Fruit fly (Drosophila melanogaster) ovary, adult (tissue): Measurements from ENCODE around the gene CG9737.

Experiments used
- CG17801 ChIP-seq: fragments of 200-800 bp; optimal IDR thresholded peaks from 2 replicates; lab custom pipeline; 2019; ENCODE audit warnings: missing biosample characterization, mild to moderate bottlenecking, missing genetic modification characterization, moderate library complexity; ENCODE audit not compliant: partially characterized antibody

CG9737 gene

DNA sequence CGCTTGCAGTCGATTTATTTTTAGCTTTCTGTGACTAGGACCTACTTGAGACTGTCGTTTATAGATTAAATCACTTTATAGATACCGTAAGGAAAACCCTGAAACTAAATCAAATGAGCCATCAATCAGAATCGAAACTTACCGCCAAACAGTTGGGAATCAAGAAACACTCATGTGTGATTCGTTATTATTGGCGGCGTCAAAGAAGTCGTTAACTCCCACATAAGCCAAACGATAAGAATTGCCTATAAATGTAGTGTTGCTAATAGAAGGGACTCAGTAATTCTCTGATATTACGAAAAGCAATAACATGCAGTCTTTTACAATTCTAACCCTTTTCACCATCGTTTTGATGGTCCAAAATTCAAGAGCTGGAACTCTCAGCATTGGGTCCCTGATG lies 9.8 kb upstream of the CG9737 start, which contains the start of gene CG18404:
Gene CG18404 (plus strand): TSS at position 301 of the 400 bp plus-strand sequence.
- no peak for TF ChIP-seq CG17801

DNA sequence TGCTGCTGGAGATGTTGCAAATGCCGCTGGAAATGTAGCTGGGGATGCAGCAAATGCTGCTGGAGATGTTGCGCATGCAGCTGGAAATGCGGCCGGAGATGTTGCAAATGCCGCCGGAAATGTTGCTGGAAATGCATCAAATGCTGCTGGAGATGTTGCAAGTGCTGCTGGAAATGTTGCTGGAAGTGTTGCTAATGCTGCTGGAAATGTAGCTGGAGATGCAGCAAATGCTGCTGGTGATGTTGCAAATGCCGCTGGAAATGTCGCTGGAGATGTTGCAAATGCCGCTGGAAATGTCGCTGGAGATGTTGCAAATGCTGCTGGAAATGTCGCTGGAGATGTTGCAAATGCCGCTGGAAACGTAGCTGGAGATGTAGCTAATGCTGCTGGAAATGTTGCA lies 9.2 kb upstream of the CG9737 start:
- no peak for TF ChIP-seq CG17801

DNA sequence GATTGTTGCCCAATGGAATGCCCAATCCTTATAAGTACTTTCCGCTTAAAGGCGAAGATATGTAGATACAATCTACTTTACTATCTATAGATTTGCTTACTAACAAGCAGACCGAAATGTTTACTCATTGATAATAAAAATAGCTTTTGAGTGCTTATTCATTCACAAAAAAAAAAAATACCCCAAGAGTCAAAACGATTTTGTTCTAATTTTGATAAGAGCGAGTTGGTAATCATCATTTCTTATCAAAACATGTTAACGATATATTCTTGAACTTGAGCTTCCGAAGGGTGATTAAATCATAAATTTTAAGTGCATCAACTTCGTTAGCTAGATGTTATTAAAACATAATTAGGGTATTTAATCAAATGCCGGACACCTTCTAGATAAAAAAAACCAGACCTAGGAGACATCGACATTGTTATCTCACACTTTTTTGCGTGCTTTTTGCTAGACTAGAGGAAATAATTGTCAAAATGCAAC lies 7.4 kb upstream of the CG9737 start, which contains the start of gene CG9682:
Gene CG9682 (plus strand): TSS at position 433 of the 483 bp plus-strand sequence.
- TF ChIP-seq CG17801: no peak

DNA sequence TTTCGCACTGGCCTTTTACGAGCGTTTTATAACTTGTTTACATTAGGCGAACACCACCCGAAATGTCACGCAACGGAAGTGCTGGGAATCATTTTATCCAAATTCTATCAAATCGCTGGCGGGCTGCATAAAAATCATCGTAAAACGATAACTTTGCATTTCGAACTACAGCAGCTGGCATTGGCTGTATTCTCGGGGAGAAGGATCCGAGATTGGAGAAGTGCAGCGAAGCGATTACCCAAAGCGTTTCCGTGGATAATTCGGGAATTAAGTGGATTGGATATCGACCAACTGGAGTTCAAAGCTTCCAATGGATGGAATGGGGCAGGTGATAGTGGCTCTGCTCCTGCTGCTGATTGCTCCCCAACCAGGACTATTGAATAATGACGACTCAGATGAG lies 6.2 kb upstream of the CG9737 start, which contains the start of gene CG34299:
Gene CG34299 (plus strand): TSS at position 301 of the 400 bp plus-strand sequence.
- no peak for TF ChIP-seq CG17801

DNA sequence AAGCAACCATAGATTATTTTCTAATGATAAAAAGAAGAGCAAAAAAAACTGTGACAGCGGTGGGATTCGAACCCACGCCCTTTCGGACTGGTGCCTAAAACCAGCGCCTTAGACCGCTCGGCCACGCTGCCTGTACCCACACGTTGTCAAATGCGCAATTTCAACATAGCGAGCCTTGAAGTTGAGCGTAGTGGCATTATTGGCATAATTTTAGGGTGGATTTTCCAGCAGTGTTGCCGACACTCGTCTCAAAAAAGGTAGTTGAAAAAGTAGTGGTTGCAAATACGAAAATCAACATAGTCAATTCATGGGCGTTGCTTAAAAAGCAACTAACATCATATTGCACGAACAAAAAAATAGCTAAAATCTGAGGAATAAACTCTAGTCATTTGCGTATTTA lies 5.5 kb upstream of the CG9737 start:
- no peak for TF ChIP-seq CG17801

DNA sequence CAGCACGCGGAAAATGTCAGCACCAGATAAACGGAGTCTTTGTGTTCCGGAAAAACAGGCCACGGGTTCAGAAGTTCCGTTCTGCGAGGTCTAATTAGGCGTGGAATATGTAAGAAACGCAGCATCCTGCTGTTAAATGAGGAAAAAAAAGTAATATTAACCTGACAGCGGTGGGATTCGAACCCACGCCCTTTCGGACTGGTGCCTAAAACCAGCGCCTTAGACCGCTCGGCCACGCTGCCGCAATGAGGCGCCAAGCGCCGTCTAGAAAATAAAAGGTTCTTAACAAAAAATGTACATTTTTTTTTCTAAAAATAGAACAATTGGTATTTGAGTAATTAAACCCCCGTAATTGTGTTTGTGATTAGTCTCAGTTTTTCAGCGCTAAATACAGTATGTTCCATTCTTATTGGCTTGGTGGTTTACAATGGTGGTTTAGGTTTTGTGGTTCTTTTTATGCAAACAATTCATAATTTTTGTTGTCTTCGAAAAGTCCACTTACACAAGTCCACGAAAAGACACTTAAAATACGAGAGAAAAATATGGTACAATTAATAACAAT lies 4.8 kb upstream of the CG9737 start:
- peak; percentile 8 for TF ChIP-seq CG17801

DNA sequence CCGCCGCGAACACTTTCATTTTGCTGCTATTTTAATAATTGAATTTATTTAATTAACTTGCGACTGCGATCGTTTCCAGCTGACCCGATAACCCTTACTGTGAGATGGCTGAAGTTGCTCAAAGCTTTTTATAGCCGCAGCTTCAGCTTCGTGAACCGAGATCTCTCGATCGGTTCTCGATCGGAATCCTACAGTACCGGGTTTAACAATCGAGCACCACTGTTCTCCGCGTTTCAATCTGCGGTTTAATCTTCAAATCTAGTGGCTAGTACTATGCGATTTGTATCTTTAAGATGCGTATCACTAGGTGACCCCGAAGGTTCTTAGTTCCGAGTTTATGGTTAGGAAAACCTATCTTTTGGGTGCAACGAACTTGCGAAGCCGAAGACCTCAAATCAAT lies 3.5 kb upstream of the CG9737 start, which contains the start of gene CG9733:
Gene CG9733 (minus strand): TSS at position 101 of the 400 bp plus-strand sequence.
- TF ChIP-seq CG17801: no peak

DNA sequence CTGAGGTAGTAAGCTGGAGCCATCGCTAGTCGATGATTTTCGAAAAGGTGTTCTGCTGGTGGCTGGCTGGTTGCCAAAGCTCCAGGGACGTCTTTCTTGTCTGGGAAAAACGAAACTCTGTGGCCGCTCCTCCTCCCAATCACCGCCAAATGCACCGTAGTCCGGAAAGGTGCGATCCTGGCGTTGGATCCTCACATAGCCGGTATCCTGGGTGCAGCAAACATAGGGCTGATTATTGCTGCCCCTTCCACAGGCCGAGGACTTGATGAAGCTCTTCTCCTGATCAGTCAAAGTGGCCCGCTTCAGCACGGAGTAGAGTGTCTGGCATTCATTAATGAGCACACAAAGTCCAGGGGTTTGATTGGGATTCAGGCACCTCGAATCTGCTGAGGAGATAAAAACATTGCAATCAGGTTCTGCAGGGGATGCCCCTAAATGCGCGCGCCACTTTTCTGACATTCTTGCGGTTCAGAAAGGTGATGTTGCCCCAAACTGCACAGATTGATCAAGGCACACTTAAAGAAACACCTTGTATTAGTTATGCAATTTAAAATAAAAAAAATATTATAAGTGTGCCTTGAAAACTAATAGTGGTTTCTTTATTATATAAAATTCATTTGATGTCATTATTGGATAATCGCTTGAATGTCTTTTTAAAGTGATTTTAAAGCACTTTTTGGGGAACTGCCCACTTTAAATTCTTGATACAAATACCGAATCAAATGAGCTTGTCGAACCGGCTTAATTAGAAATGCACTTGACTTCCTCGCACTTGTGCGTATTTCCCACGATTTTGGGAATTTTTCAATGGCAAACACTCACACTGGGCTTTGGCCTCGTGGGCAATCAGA lies 2.9 kb upstream of the CG9737 start:
- TF ChIP-seq CG17801: no peak

DNA sequence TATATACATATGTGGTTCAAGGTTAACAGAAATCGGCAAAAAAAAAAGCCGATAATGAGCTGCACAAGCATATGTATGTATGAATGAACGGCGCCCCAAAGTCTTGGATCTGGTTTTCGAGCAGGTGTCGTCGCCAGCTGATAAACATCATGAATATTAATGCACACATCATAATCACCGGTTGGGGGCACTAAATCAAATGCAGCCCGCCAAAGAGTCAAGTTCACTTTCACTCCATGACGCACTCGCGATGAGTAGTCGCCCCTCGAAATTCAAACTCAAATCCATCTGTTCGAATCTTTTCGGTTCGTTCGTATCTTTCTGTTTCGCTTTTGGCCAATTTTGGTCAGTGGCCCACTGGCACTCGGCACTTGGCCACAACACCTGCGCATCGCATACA lies 2.9 kb downstream of the CG9737 start:
- no peak for TF ChIP-seq CG17801

DNA sequence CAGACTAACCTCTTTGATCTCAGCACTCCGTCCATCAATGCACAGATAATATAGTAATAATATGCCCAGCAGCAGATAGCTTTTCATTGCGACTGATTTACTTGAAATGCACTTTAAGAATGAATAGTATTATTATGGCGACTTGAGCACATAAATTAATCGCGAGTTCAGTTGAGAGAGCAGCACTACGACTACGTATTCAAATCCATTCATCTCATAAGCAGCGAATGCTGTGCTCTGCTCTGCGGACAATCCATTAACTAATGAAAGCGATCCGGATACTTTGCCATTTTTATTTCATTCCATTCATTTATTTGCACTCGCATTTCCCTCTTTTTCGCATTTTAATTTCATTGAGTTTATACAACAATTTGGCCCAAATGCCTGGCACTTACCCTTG lies 5.5 kb downstream of the CG9737 start, which contains the start of gene CG43448:
Gene CG43448 (minus strand): TSS at position 101 of the 400 bp plus-strand sequence.
- no peak for TF ChIP-seq CG17801

DNA sequence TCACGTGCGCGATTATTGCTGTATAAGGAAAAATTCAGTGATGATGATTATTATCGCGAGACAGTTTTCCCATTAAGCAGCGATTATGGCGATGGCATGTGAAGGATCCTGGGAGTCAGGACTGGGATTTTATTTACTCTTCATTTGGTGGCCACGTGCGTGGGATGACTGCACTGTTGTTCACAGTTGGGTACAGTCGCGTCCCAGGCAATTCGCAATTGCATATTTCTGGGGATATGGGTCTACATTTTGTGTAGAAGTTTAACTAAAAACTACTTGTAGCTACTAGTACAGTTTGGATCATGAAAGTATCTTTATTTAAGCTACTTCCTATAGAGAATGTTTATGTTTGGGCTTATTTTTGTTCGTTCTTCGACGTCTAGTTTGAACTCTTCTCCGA lies 6.1 kb downstream of the CG9737 start:
- TF ChIP-seq CG17801: no peak

DNA sequence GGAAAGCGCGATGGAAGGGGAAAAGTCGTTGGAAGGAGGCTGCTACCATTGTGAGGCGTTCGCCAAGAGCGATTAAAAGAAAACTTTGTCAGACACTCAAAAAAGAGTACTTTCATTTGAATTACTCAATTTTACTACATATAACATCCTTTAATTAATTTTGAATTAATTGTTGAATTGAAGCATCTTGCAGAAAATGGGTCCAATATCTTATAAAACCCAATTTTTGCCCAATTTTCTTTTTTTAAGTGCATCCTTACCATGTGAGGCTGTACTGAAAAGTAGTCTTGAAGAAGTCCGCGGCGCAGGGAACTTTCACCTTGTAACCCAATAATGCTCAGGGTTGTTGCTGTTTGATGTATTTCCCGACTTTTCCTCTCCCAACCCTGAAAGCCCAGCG lies 7.9 kb downstream of the CG9737 start:
- no peak for TF ChIP-seq CG17801

DNA sequence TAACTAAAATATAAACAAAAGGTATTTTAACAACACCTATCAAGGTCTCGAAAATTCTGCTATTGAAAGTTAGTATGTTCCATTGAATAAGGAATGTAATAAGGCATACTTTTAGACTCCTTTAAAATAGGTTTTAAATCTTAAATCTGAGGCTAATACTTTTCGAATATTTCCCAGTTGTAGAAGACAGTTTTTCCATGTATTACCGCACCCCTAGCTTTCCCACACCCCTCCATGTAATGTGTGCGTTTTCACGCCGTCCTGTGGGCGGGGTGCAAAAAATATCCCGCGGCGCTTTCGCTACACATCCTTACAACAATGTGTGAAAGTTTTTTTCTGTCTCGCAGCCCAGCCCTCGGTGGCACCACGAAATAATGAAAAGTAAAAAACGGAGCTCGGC lies 18.5 kb downstream of the CG9737 start:
- TF ChIP-seq CG17801: no peak

DNA sequence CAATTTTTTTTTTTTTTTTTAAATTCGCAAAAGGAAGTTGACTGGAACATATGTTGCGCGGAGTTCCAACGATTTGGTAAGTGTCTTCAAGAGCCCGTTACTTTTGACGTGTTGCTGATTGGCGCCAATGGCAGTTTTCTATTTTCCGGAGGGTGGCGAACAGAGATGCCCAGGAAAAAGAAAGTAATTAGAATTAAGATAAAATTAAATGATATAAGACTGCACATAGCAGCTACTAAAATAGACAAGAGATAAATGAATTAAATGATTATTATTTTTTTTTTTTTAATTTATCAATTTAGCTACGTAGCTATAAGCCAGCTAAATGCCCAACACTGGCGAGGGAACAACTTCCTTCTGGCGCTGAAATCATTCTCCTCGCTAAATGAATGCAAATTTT lies 20.9 kb downstream of the CG9737 start:
- no peak for TF ChIP-seq CG17801

DNA sequence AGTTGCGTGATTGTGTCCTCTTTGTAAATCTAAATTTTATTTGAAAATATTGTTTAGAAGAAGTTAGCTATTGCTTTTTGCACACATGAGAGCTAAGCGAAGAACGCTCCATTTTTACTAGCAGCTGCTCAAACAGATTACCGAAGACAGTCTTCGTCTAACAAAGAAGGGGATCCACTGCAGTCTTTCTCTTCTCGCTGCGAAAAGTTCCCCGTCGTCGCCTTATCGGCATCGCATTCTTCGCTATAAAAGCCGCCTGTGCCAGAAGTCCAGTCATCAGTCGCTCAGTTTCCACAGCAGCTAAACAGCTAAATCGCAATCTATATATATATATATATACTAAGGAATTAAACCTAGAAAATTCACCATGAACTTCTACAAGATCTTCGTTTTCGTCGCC lies 26.9 kb downstream of the CG9737 start, which contains the start of gene CecC:
Gene CecC (plus strand): TSS at position 275 of the 400 bp plus-strand sequence.
- no peak for TF ChIP-seq CG17801

DNA sequence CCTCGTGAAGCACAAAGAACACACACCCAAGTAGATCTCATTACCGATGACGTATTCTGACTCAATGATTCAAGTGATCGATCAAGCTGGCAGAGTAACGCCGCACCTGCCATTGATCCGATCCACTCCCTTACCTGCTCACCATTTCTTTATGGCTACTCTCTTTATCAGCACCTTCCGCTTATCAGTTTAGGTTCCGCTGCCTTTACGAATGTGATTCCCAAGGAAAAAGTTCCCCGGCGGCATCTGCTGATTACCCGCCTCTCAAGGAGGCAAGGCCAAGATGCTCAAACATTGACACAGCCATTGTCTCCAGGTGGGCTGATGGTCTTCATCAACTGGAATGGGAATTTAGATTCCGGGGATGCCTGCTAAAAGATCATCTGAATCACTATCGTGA lies 28.1 kb downstream of the CG9737 start:
- no peak for TF ChIP-seq CG17801

DNA sequence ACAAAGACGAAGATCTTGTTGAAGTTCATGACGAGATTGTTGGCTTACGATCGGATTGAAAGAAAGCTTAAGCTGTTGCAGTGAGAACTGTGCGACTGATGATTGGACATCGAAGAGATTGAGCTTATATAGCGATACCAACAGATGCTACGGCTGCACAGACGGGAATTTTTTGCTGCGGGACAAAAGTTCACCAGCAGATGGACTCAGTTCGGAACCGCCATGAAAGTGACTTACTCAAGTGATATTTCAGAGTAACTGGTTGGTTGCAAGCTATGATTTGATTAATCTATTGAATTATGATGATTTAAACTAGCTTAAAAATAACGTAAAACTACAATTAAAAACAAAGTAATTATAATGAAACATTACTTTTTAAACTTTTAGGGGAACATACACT lies 29.4 kb downstream of the CG9737 start, which contains the start of gene CecB:
Gene CecB (minus strand): TSS at position 101 of the 400 bp plus-strand sequence.
- no peak for TF ChIP-seq CG17801
